Worm (Caenorhabditis elegans) whole organism, L2 larva: ENCODE results near the gene ech-6.
A peak's percentile ranks its signal among the peaks of the same experiment; 100 is the strongest.

Source experiments
- C34F6.9 ChIP-seq: fragments of 150-350 bp; optimal IDR thresholded peaks from 2 replicates; lab custom pipeline; 2014; ENCODE audit warnings: missing biosample characterization, missing genetic modification characterization
- F13H6.1 ChIP-seq: sonication (generic microtip); optimal IDR thresholded peaks from 2 replicates; lab custom pipeline; 2016; ENCODE audit warnings: missing genetic modification characterization, missing compliant biosample characterization
- R02D3.7 ChIP-seq: fragments of 150-350 bp; optimal IDR thresholded peaks from 2 replicates; lab custom pipeline; 2014; ENCODE audit warnings: missing biosample characterization, missing genetic modification characterization
- Y55F3AM.14 ChIP-seq: fragments of 200-800 bp; sonication (Bioruptor generic); optimal IDR thresholded peaks from 2 replicates; lab custom pipeline; 2018; ENCODE audit warnings: mild to moderate bottlenecking, missing genetic modification characterization, missing compliant biosample characterization
- alr-1 ChIP-seq: fragments of 150-350 bp; optimal IDR thresholded peaks from 2 replicates; lab custom pipeline; 2014; ENCODE audit warnings: missing biosample characterization, missing genetic modification characterization
- aly-2 ChIP-seq: fragments of 150-350 bp; optimal IDR thresholded peaks from 2 replicates; lab custom pipeline; 2014; ENCODE audit warnings: missing biosample characterization, missing genetic modification characterization
- ama-1 ChIP-seq: fragments of 150-350 bp; optimal IDR thresholded peaks from 2 replicates; lab custom pipeline; 2018; ENCODE audit warnings: inconsistent platforms
- ceh-16 ChIP-seq: fragments of 150-350 bp; optimal IDR thresholded peaks from 2 replicates; lab custom pipeline; 2014; ENCODE audit warnings: missing biosample characterization, missing genetic modification characterization
- ceh-82 ChIP-seq: fragments of 150-350 bp; optimal IDR thresholded peaks from 2 replicates; lab custom pipeline; 2014; ENCODE audit warnings: missing biosample characterization, missing genetic modification characterization
- crh-2 ChIP-seq: sonication (generic microtip); optimal IDR thresholded peaks from 2 replicates; lab custom pipeline; 2017; ENCODE audit warnings: missing biosample characterization, missing genetic modification characterization
- dmd-4 ChIP-seq: sonication (generic microtip); optimal IDR thresholded peaks from 2 replicates; lab custom pipeline; 2017; ENCODE audit warnings: missing biosample characterization, missing genetic modification characterization
- egl-27 ChIP-seq: sonication (generic microtip); optimal IDR thresholded peaks from 3 replicates; lab custom pipeline; 2017; ENCODE audit warnings: missing biosample characterization, missing genetic modification reagents, missing genetic modification characterization
- elt-3 ChIP-seq: sonication (generic microtip); optimal IDR thresholded peaks from 2 replicates; lab custom pipeline; 2017; ENCODE audit warnings: missing biosample characterization, missing genetic modification characterization
- fos-1 ChIP-seq: fragments of 150-350 bp; optimal IDR thresholded peaks from 2 replicates; lab custom pipeline; 2014; ENCODE audit warnings: missing biosample characterization, missing genetic modification characterization
- gmeb-1 ChIP-seq: fragments of 150-350 bp; optimal IDR thresholded peaks from 2 replicates; lab custom pipeline; 2014; ENCODE audit warnings: missing biosample characterization, missing genetic modification characterization
- lin-11 ChIP-seq: fragments of 150-350 bp; sonication (generic microtip); optimal IDR thresholded peaks from 2 replicates; lab custom pipeline; 2014; ENCODE audit warnings: missing biosample characterization, missing genetic modification characterization, inconsistent platforms, mixed read lengths
- lin-13 ChIP-seq: fragments of 150-350 bp; optimal IDR thresholded peaks from 2 replicates; lab custom pipeline; 2014; ENCODE audit warnings: missing biosample characterization, missing genetic modification reagents, missing genetic modification characterization
- lin-39 ChIP-seq: fragments of 150-350 bp; optimal IDR thresholded peaks from 2 replicates; lab custom pipeline; 2014; ENCODE audit warnings: missing biosample characterization, missing genetic modification reagents, missing genetic modification characterization
- lsy-2 ChIP-seq, 2 experiments: fragments of 150-350 bp in 1 of 2; sonication (generic microtip) in 1 of 2; optimal IDR thresholded peaks; 2 replicates each; lab custom pipeline; 2014 to 2017; ENCODE audit warnings: missing biosample characterization in 2 of 2, missing genetic modification characterization in 2 of 2
- mab-5 ChIP-seq: fragments of 150-350 bp; optimal IDR thresholded peaks from 2 replicates; lab custom pipeline; 2014; ENCODE audit warnings: missing biosample characterization, missing genetic modification characterization
- mbf-1 ChIP-seq: sonication (generic microtip); optimal IDR thresholded peaks from 2 replicates; lab custom pipeline; 2017; ENCODE audit warnings: missing biosample characterization, missing genetic modification characterization
- mdl-1 ChIP-seq, 2 experiments: fragments of 150-350 bp in 1 of 2; sonication (generic microtip) in 1 of 2; optimal IDR thresholded peaks; 2 replicates each; lab custom pipeline; 2017; ENCODE audit warnings: missing biosample characterization in 2 of 2, missing genetic modification characterization in 2 of 2
- nhr-129 ChIP-seq: fragments of 150-350 bp; optimal IDR thresholded peaks from 2 replicates; lab custom pipeline; 2014; ENCODE audit warnings: missing biosample characterization, missing genetic modification characterization
- nhr-23 ChIP-seq: fragments of 150-350 bp; optimal IDR thresholded peaks from 2 replicates; lab custom pipeline; 2014; ENCODE audit warnings: missing biosample characterization, missing genetic modification reagents, missing genetic modification characterization
- nhr-237 ChIP-seq: fragments of 150-350 bp; optimal IDR thresholded peaks from 2 replicates; lab custom pipeline; 2014; ENCODE audit warnings: missing biosample characterization, missing genetic modification characterization
- nhr-25 ChIP-seq: fragments of 150-350 bp; sonication (generic microtip); optimal IDR thresholded peaks from 3 replicates; lab custom pipeline; 2014; ENCODE audit warnings: missing biosample characterization, missing genetic modification characterization
- nhr-6 ChIP-seq: fragments of 150-350 bp; optimal IDR thresholded peaks from 2 replicates; lab custom pipeline; 2014; ENCODE audit warnings: missing biosample characterization, missing genetic modification characterization
- nhr-77 ChIP-seq: fragments of 150-350 bp; optimal IDR thresholded peaks from 2 replicates; lab custom pipeline; 2014; ENCODE audit warnings: missing biosample characterization, missing genetic modification characterization
- peb-1 ChIP-seq: fragments of 150-350 bp; optimal IDR thresholded peaks from 2 replicates; lab custom pipeline; 2014; ENCODE audit warnings: missing biosample characterization, missing genetic modification characterization
- sem-4 ChIP-seq: fragments of 150-350 bp; optimal IDR thresholded peaks from 2 replicates; lab custom pipeline; 2014; ENCODE audit warnings: missing biosample characterization, missing genetic modification reagents, missing genetic modification characterization
- skn-1 ChIP-seq: sonication (generic microtip); optimal IDR thresholded peaks from 2 replicates; lab custom pipeline; 2017; ENCODE audit warnings: missing biosample characterization, missing genetic modification characterization
- sma-3 ChIP-seq: sonication (generic microtip); optimal IDR thresholded peaks from 2 replicates; lab custom pipeline; 2016; ENCODE audit warnings: missing genetic modification reagents, missing genetic modification characterization, missing compliant biosample characterization
- unc-55 ChIP-seq: fragments of 150-350 bp; sonication (generic microtip); optimal IDR thresholded peaks from 3 replicates; lab custom pipeline; 2014; ENCODE audit warnings: missing biosample characterization, missing genetic modification reagents, missing genetic modification characterization
- unc-62 ChIP-seq: fragments of 150-350 bp; optimal IDR thresholded peaks from 2 replicates; lab custom pipeline; 2014; ENCODE audit warnings: missing biosample characterization, missing genetic modification reagents, missing genetic modification characterization
- zag-1 ChIP-seq: fragments of 150-350 bp; optimal IDR thresholded peaks from 2 replicates; lab custom pipeline; 2014; ENCODE audit warnings: missing biosample characterization, missing genetic modification characterization
- ztf-1 ChIP-seq: fragments of 200-800 bp; sonication (Bioruptor generic); conservative IDR thresholded peaks from 2 replicates; pipeline ENCODE4 v1.3.6; 2022; ENCODE audit warnings: missing genetic modification characterization, missing compliant biosample characterization
- ztf-11 ChIP-seq: sonication (generic microtip); optimal IDR thresholded peaks from 2 replicates; lab custom pipeline; 2017; ENCODE audit warnings: missing biosample characterization, missing genetic modification characterization
- ztf-4 ChIP-seq: fragments of 150-350 bp; optimal IDR thresholded peaks from 2 replicates; lab custom pipeline; 2014; ENCODE audit warnings: missing biosample characterization, missing genetic modification characterization

ech-6 gene

ce11 chrIII:9758848-9759247 lies 6.2 kb upstream of the ech-6 start, which contains the start of gene rmd-1:
TSS of gene rmd-1 (plus strand) at chrIII:9759094.
- TF ChIP-seq sma-3 (no peak), R02D3.7 (tag; lab: Kevin White, UChicago) (no peak), ceh-16 (no peak), alr-1 (tag; lab: Kevin White, UChicago) (no peak), F13H6.1 (tag; lab: Kevin White, UChicago) (no peak), ama-1 (no peak), nhr-23 (tag; lab: Kevin White, UChicago) (no peak), sem-4 (no peak), ztf-11 (tag; lab: Kevin White, UChicago) (no peak), ceh-82 (tag; lab: Kevin White, UChicago) (no peak), nhr-129 (tag; lab: Kevin White, UChicago) (no peak), peb-1 (tag; lab: Kevin White, UChicago) (no peak), lin-39 (tag; lab: Kevin White, UChicago) (no peak), unc-55 (GFP tag; lab: Kevin White, UChicago) (no peak), Y55F3AM.14 (GFP tag; lab: Kevin White, UChicago) (no peak), nhr-25 (tag; lab: Kevin White, UChicago) (no peak)

DNA sequence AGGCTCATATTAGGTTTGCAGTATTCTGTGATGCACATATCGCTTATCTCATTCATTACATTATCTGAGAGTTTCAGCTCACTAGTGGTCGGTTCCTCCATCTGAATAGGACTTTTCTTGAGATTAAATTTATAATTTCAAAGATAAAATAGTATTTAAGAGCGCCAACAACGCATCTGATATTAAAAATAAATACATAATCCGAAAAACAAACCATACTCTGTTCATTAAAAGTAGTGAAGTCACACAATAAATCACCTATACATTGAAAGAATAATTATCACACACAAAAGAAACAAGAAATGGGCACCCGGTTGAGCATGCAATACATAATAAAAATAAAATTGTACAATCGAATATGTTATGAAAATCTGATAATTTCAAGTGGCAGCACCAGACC lies 4.7 kb upstream of the ech-6 start, which contains the start of gene vps-53:
TSS of gene vps-53 (minus strand) at position 101 of the 400 bp plus-strand sequence.
- TF ChIP-seq nhr-77 (tag; lab: Kevin White, UChicago) = no peak
- no peak for TF ChIP-seq ztf-1 (GFP tag; lab: Robert Waterston, UW)
- no peak for TF ChIP-seq R02D3.7 (tag; lab: Kevin White, UChicago)
- TF ChIP-seq mdl-1 (tag; optimal IDR thresholded peaks at IDR 0.05; lab: Kevin White, UChicago) = no peak
- no peak for TF ChIP-seq aly-2 (tag; lab: Kevin White, UChicago)
- no peak for TF ChIP-seq gmeb-1 (tag; lab: Kevin White, UChicago)
- no peak for TF ChIP-seq unc-62 (GFP tag; lab: Kevin White, UChicago)
- TF ChIP-seq nhr-23 (tag; lab: Kevin White, UChicago) = no peak
- no peak for TF ChIP-seq ztf-11 (tag; lab: Kevin White, UChicago)

- TF ChIP-seq egl-27 (tag; lab: Kevin White, UChicago) = no peak
- TF ChIP-seq nhr-237 (tag; lab: Kevin White, UChicago) = no peak
- no peak for TF ChIP-seq aly-2 (tag; lab: Kevin White, UChicago)
- TF ChIP-seq lsy-2 (tag; optimal IDR thresholded peaks at IDR 0.05; lab: Kevin White, UChicago) = no peak
- no peak for TF ChIP-seq elt-3 (tag; lab: Kevin White, UChicago)
- no peak for TF ChIP-seq C34F6.9 (tag; lab: Kevin White, UChicago)
- no peak for TF ChIP-seq peb-1 (tag; lab: Kevin White, UChicago)
- no peak for TF ChIP-seq zag-1
- TF ChIP-seq ztf-4 (tag; lab: Kevin White, UChicago) = no peak
- TF ChIP-seq mab-5 (tag; lab: Kevin White, UChicago) = no peak
These were observed 1.6 kb downstream of the ech-6 start, which contains the start of gene T05G5.5 for ce11 chrIII:9751074-9751473. TSS of gene T05G5.5 (minus strand) at chrIII:9751432.

- TF ChIP-seq nhr-23 (tag; lab: Kevin White, UChicago) = no peak
- TF ChIP-seq mbf-1 (tag; lab: Kevin White, UChicago) = no peak
- no peak for TF ChIP-seq nhr-25 (tag; lab: Kevin White, UChicago)
- no peak for TF ChIP-seq F13H6.1 (tag; lab: Kevin White, UChicago)
- TF ChIP-seq lsy-2 (tag; optimal IDR thresholded peaks at IDR 0.05; lab: Kevin White, UChicago) = no peak
- no peak for TF ChIP-seq dmd-4
- TF ChIP-seq elt-3 (tag; lab: Kevin White, UChicago) = no peak
- TF ChIP-seq skn-1 (tag; lab: Kevin White, UChicago) = no peak
- no peak for TF ChIP-seq nhr-6 (tag; lab: Kevin White, UChicago)
- TF ChIP-seq crh-2 (tag; lab: Kevin White, UChicago) = no peak
These were observed 4.0 kb downstream of the ech-6 start, which contains the start of gene T05G5.4 for ce11 chrIII:9748694-9749093. TSS of gene T05G5.4 (plus strand) at chrIII:9748934.

DNA sequence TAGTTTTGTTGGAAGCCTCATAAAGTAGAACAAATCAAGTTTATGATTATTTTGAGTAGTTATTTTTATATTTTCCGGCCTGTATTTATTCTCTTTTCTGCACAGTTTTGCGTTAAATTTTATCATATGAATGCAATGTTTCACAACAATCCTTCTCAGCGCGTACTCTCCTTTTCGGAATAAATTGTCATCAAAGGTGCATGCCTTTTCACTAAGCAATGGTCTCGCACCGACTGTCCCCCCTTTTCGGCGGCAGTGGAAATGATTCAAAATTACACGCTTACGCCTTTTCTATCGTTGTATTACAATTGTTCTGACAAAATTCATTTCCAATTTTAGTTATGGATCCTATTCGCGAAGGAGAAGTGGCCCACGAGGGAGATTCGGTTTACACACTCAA lies 5.5 kb downstream of the ech-6 start, which contains the start of the genes iff-1 and cdk-1:
TSS of gene iff-1 (minus strand) at position 61 of the 400 bp plus-strand sequence.
TSS of gene cdk-1 (plus strand) at position 340 of the 400 bp plus-strand sequence.
- TF ChIP-seq nhr-129 (tag; lab: Kevin White, UChicago) = peak; percentile 78
- TF ChIP-seq elt-3 (tag; lab: Kevin White, UChicago) = no peak
- peak; percentile 83 for TF ChIP-seq gmeb-1 (tag; lab: Kevin White, UChicago)
- no peak for TF ChIP-seq mab-5 (tag; lab: Kevin White, UChicago)
- peak; percentile 32 for TF ChIP-seq C34F6.9 (tag; lab: Kevin White, UChicago)
- no peak for TF ChIP-seq lin-11 (tag; lab: Kevin White, UChicago)
- TF ChIP-seq lsy-2 (tag; optimal IDR thresholded peaks at IDR 0.05; lab: Kevin White, UChicago) = peak in 1 of 2 experiments; percentile 66
- TF ChIP-seq lin-13 (GFP tag; lab: Kevin White, UChicago) = peak; percentile 0
- TF ChIP-seq unc-55 (GFP tag; lab: Kevin White, UChicago) = peak; percentile 77
- peak; percentile 25 for TF ChIP-seq fos-1 (tag; lab: Kevin White, UChicago)
